Comparison of ENCODE assay signal across 1 fruit fly cellular context in the genomic region with DNA sequence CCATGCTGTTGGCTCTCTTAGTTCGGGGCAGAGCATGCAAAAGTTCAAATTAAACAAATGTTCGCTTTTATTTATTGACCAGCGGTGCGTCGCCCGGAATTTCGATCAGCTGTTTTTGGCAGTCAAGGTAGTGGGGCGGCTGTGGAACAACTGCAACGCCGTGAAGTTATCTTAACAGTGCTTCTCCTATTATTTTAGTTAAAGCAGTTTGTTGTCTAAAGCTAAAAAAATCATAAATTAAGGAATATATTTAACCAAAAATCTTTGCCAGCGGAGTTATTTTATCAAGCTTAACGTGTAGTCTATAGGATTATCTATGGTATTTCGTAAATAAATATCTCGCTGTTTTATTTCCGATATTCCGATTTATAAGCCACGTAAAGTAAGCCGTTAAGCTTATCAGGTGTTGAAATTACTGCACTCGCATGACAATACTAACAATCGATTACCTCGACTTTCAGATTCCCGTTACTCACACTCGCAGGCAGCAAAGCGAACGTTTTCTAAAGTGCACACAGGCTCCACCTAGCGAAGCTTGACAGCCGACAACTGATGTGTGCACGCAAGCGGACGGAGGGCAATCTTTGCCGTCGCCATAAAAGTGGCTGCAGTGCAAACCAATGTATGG.
TF ChIP-seq lines count a peak whose summit lies in the region.

A gene (minus strand): TSS at position 122 of the 628 bp plus-strand sequence.
A gene (plus strand): TSS at position 199 of the 628 bp plus-strand sequence.

TF ChIP-seq in whole organism, embryonic, 481 proteins besides CTCF, POLR2A, EP300 and RAD21 (continued from another document and continues in another):
- TF ChIP-seq zen2 (GFP tag; IDR thresholded peaks at IDR 0.05; lab: Robert Waterston, UW; ENCODE audit: partially characterized antibody) (no peak), zf30C (GFP tag; optimal IDR thresholded peaks at IDR 0.05; lab: Kevin White, UChicago) (no peak), fu2 (GFP tag; optimal IDR thresholded peaks at IDR 0.05; lab: Kevin White, UChicago) (no peak), CG14965 (GFP tag; optimal IDR thresholded peaks at IDR 0.05; lab: Kevin White, UChicago; ENCODE audit: borderline replicate concordance) (no peak), Abd-B (GFP tag; optimal IDR thresholded peaks at IDR 0.05; lab: Kevin White, UChicago) (no peak), CG9932 (GFP tag; IDR thresholded peaks at IDR 0.05; lab: Robert Waterston, UW) (no peak), Pdp1 (GFP tag; optimal IDR thresholded peaks at IDR 0.05; lab: Kevin White, UChicago) (peak; percentile 12 to 65), CG7745 (tag; optimal IDR thresholded peaks at IDR 0.05; lab: Kevin White, UChicago) (no peak), CG15514 (GFP tag; optimal IDR thresholded peaks at IDR 0.05; lab: Kevin White, UChicago) (peak; percentile 53), CG4360 (GFP tag; IDR thresholded peaks at IDR 0.05; lab: Robert Waterston, UW) (no peak), CG12219 (GFP tag; optimal IDR thresholded peaks at IDR 0.05; lab: Kevin White, UChicago) (no peak), ttk (GFP tag; IDR thresholded peaks at IDR 0.05; lab: Robert Waterston, UW) (no peak), tup (GFP tag; optimal IDR thresholded peaks at IDR 0.05; lab: Kevin White, UChicago) (no peak), amos (GFP tag; IDR thresholded peaks at IDR 0.05; lab: Robert Waterston, UW; ENCODE audit: partially characterized antibody) (no peak; the same call in 1 of the 2 replicates), CG16815 (GFP tag; optimal IDR thresholded peaks at IDR 0.05; lab: Kevin White, UChicago) (no peak), emc (GFP tag; optimal IDR thresholded peaks at IDR 0.05; lab: Kevin White, UChicago) (no peak), CG12236 (GFP tag; optimal IDR thresholded peaks at IDR 0.05; lab: Kevin White, UChicago) (no peak), phol (tag; optimal IDR thresholded peaks at IDR 0.05; lab: Kevin White, UChicago) (no peak), lbe (GFP tag; optimal IDR thresholded peaks at IDR 0.05; lab: Kevin White, UChicago) (no peak), Bteb2 (GFP tag; optimal IDR thresholded peaks at IDR 0.05; lab: Kevin White, UChicago) (peak; percentile 9), yki (optimal IDR thresholded peaks at IDR 0.05; lab: Kevin White, UChicago) (no peak), bbx (GFP tag; IDR thresholded peaks at IDR 0.05; lab: Robert Waterston, UW; ENCODE audit: partially characterized antibody) (no peak), CG7928 (GFP tag; optimal IDR thresholded peaks at IDR 0.05; lab: Kevin White, UChicago) (no peak), CHES-1-like (GFP tag; optimal IDR thresholded peaks at IDR 0.05; lab: Kevin White, UChicago) (no peak), Hmr (GFP tag; optimal IDR thresholded peaks at IDR 0.05; lab: Kevin White, UChicago) (peak; percentile 42), Blimp-1 (GFP tag; optimal IDR thresholded peaks at IDR 0.05; lab: Kevin White, UChicago) (no peak), CG17359 (tag; optimal IDR thresholded peaks at IDR 0.05; lab: Kevin White, UChicago) (no peak), CG11398 (GFP tag; optimal IDR thresholded peaks at IDR 0.05; lab: Kevin White, UChicago) (no peak), exex (tag; optimal IDR thresholded peaks at IDR 0.05; lab: Kevin White, UChicago) (no peak), trh (GFP tag; optimal IDR thresholded peaks at IDR 0.05; lab: Kevin White, UChicago) (no peak), ssp (GFP tag; IDR thresholded peaks at IDR 0.05; lab: Robert Waterston, UW) (0 out of 2 replicates have a peak, but pooled peaks have one; percentile 22), CG32772 (GFP tag; IDR thresholded peaks at IDR 0.05; lab: Robert Waterston, UW) (0 out of 2 replicates have a peak, but pooled peaks have one; percentile 9), CG6272 (GFP tag; IDR thresholded peaks at IDR 0.05; lab: Robert Waterston, UW) (no peak), CG5180 (GFP tag; optimal IDR thresholded peaks at IDR 0.05; lab: Kevin White, UChicago) (no peak), unc-4 (GFP tag; IDR thresholded peaks at IDR 0.05; lab: Robert Waterston, UW; ENCODE audit: partially characterized antibody) (0 out of 2 replicates have a peak, but pooled peaks have one; percentile 41), CG18599 (GFP tag; optimal IDR thresholded peaks at IDR 0.05; lab: Kevin White, UChicago) (no peak), dmrt99B (tag; optimal IDR thresholded peaks at IDR 0.05; lab: Kevin White, UChicago) (no peak), CG7271 (tag; optimal IDR thresholded peaks at IDR 0.05; lab: Kevin White, UChicago) (no peak), D (optimal IDR thresholded peaks at IDR 0.05; lab: Kevin White, UChicago) (no peak), D (GFP tag; optimal IDR thresholded peaks at IDR 0.05; lab: Kevin White, UChicago) (no peak), dimm (GFP tag; IDR thresholded peaks at IDR 0.05; lab: Robert Waterston, UW) (no peak), sug (tag; optimal IDR thresholded peaks at IDR 0.05; lab: Kevin White, UChicago) (peak; percentile 12), Dip3 (GFP tag; optimal IDR thresholded peaks at IDR 0.05; lab: Kevin White, UChicago) (no peak), tll (GFP tag; optimal IDR thresholded peaks at IDR 0.05; lab: Kevin White, UChicago) (no peak), H15 (GFP tag; IDR thresholded peaks at IDR 0.05; lab: Robert Waterston, UW) (0 out of 3 replicates have a peak, but pooled peaks have one; percentile 6), slp2 (GFP tag; optimal IDR thresholded peaks at IDR 0.05; lab: Kevin White, UChicago) (no peak), ac (GFP tag; optimal IDR thresholded peaks at IDR 0.05; lab: Kevin White, UChicago) (no peak), sima (GFP tag; optimal IDR thresholded peaks at IDR 0.05; lab: Kevin White, UChicago) (no peak), bigmax (GFP tag; optimal IDR thresholded peaks at IDR 0.05; lab: Kevin White, UChicago) (peak; percentile 94), CG10321 (GFP tag; IDR thresholded peaks at IDR 0.05; lab: Robert Waterston, UW) (no peak), CG12391 (tag; optimal IDR thresholded peaks at IDR 0.05; lab: Kevin White, UChicago) (peak; percentile 29), CG10366 (GFP tag; IDR thresholded peaks at IDR 0.05; lab: Robert Waterston, UW) (0 out of 2 replicates have a peak, but pooled peaks have one; percentile 23), fd102C (GFP tag; optimal IDR thresholded peaks at IDR 0.05; lab: Kevin White, UChicago) (no peak), HLH54F (GFP tag; optimal IDR thresholded peaks at IDR 0.05; lab: Kevin White, UChicago) (no peak), Sin3A (optimal IDR thresholded peaks at IDR 0.05; lab: Kevin White, UChicago) (peak; percentile 48), Rx (GFP tag; IDR thresholded peaks at IDR 0.05; lab: Robert Waterston, UW) (no peak), Fer1 (GFP tag; optimal IDR thresholded peaks at IDR 0.05; lab: Kevin White, UChicago) (no peak), dm (GFP tag; optimal IDR thresholded peaks at IDR 0.05; lab: Kevin White, UChicago) (no peak), pb (GFP tag; optimal IDR thresholded peaks at IDR 0.05; lab: Kevin White, UChicago) (no peak), dan (GFP tag; IDR thresholded peaks at IDR 0.05; lab: Robert Waterston, UW) (no peak), hbn (GFP tag; IDR thresholded peaks at IDR 0.05; lab: Robert Waterston, UW; ENCODE audit: partially characterized antibody) (peak; percentile 33; the same call in 1 of the 2 replicates), eyg (GFP tag; optimal IDR thresholded peaks at IDR 0.05; lab: Kevin White, UChicago) (no peak), CG15696 (tag; optimal IDR thresholded peaks at IDR 0.05; lab: Kevin White, UChicago) (no peak), CG7372 (GFP tag; IDR thresholded peaks at IDR 0.05; lab: Robert Waterston, UW) (no peak), Xbp1 (GFP tag; optimal IDR thresholded peaks at IDR 0.05; lab: Kevin White, UChicago) (peak; percentile 44), CG7963 (GFP tag; IDR thresholded peaks at IDR 0.05; lab: Robert Waterston, UW; ENCODE audit: partially characterized antibody) (no peak), Mad (GFP tag; optimal IDR thresholded peaks at IDR 0.05; lab: Kevin White, UChicago) (no peak), CG6765 (GFP tag; optimal IDR thresholded peaks at IDR 0.05; lab: Kevin White, UChicago) (no peak), HmgD (GFP tag; optimal IDR thresholded peaks at IDR 0.05; lab: Kevin White, UChicago) (peak; percentile 22), klu (GFP tag; IDR thresholded peaks at IDR 0.05; lab: Robert Waterston, UW) (no peak), onecut (GFP tag; IDR thresholded peaks at IDR 0.05; lab: Robert Waterston, UW) (peak; percentile 29; the same call in 1 of the 2 replicates), CG2116 (GFP tag; optimal IDR thresholded peaks at IDR 0.05; lab: Kevin White, UChicago) (peak; percentile 45), jing (GFP tag; optimal IDR thresholded peaks at IDR 0.05; lab: Kevin White, UChicago) (no peak), CG17186 (GFP tag; optimal IDR thresholded peaks at IDR 0.05; lab: Kevin White, UChicago) (peak; percentile 14), HHEX (GFP tag; optimal IDR thresholded peaks at IDR 0.05; lab: Kevin White, UChicago) (no peak), abd-A (tag; optimal IDR thresholded peaks at IDR 0.05; lab: Kevin White, UChicago) (no peak), wor (GFP tag; IDR thresholded peaks at IDR 0.05; lab: Robert Waterston, UW) (no peak), Sry-β (GFP tag; optimal IDR thresholded peaks at IDR 0.05; lab: Kevin White, UChicago) (no peak), kni (GFP tag; optimal IDR thresholded peaks at IDR 0.05; lab: Kevin White, UChicago) (peak; percentile 10), CG10654 (GFP tag; optimal IDR thresholded peaks at IDR 0.05; lab: Kevin White, UChicago) (no peak), Drgx (GFP tag; IDR thresholded peaks at IDR 0.05; lab: Robert Waterston, UW) (no peak), toy (GFP tag; IDR thresholded peaks at IDR 0.05; lab: Robert Waterston, UW) (peak; percentile 46), stwl (tag; optimal IDR thresholded peaks at IDR 0.05; lab: Kevin White, UChicago) (peak; percentile 64), slou (GFP tag; optimal IDR thresholded peaks at IDR 0.05; lab: Kevin White, UChicago) (no peak), kah (GFP tag; optimal IDR thresholded peaks at IDR 0.05; lab: Kevin White, UChicago) (no peak), bsh (GFP tag; optimal IDR thresholded peaks at IDR 0.05; lab: Kevin White, UChicago) (peak in 1 of 2 experiments; percentile 23), pan (optimal IDR thresholded peaks at IDR 0.05; lab: Kevin White, UChicago) (no peak), pan (GFP tag; optimal IDR thresholded peaks at IDR 0.05 in 1 of 2, IDR thresholded peaks at IDR 0.05 in 1 of 2) (peak in 1 of 2 experiments; percentile 19), sd (tag; optimal IDR thresholded peaks at IDR 0.05; lab: Kevin White, UChicago) (peak; percentile 98), CG12071 (GFP tag; optimal IDR thresholded peaks at IDR 0.05; lab: Kevin White, UChicago) (no peak), nmo (GFP tag; optimal IDR thresholded peaks at IDR 0.05; lab: Kevin White, UChicago) (peak; percentile 42), CG9437 (GFP tag; optimal IDR thresholded peaks at IDR 0.05; lab: Kevin White, UChicago) (peak; percentile 10), stc (GFP tag; IDR thresholded peaks at IDR 0.05; lab: Robert Waterston, UW) (no peak), maf-S (GFP tag; optimal IDR thresholded peaks at IDR 0.05; lab: Kevin White, UChicago) (no peak), Dll (GFP tag; IDR thresholded peaks at IDR 0.05; lab: Robert Waterston, UW; ENCODE audit: partially characterized antibody) (peak; percentile 51; the same call in 2 of the 4 replicates), B-H1 (GFP tag; IDR thresholded peaks at IDR 0.05; lab: Robert Waterston, UW) (no peak), ase (GFP tag; IDR thresholded peaks at IDR 0.05; lab: Robert Waterston, UW) (no peak), HLH3B (GFP tag; IDR thresholded peaks at IDR 0.05; lab: Robert Waterston, UW) (no peak), Nf-YA (GFP tag; IDR thresholded peaks at IDR 0.05; lab: Robert Waterston, UW) (0 out of 2 replicates have a peak, but pooled peaks have one; percentile 13), CG4820 (GFP tag; optimal IDR thresholded peaks at IDR 0.05; lab: Kevin White, UChicago) (no peak), chm (GFP tag; IDR thresholded peaks at IDR 0.05; lab: Robert Waterston, UW) (no peak), pho (GFP tag; optimal IDR thresholded peaks at IDR 0.05; lab: Kevin White, UChicago) (no peak), grau (tag; optimal IDR thresholded peaks at IDR 0.05; lab: Kevin White, UChicago) (peak; percentile 24), mam (GFP tag; optimal IDR thresholded peaks at IDR 0.05; lab: Kevin White, UChicago) (no peak), CG3838 (GFP tag; optimal IDR thresholded peaks at IDR 0.05; lab: Kevin White, UChicago) (no peak), CG15073 (GFP tag; optimal IDR thresholded peaks at IDR 0.05; lab: Kevin White, UChicago) (no peak), bowl (GFP tag; IDR thresholded peaks at IDR 0.05; lab: Robert Waterston, UW) (no peak), CG3995 (GFP tag; optimal IDR thresholded peaks at IDR 0.05; lab: Kevin White, UChicago) (peak; percentile 32), hb (GFP tag; IDR thresholded peaks at IDR 0.05; lab: Robert Waterston, UW; ENCODE audit: partially characterized antibody) (no peak), Spps (tag; optimal IDR thresholded peaks at IDR 0.05; lab: Kevin White, UChicago) (no peak), sisA (GFP tag; IDR thresholded peaks at IDR 0.05; lab: Robert Waterston, UW) (no peak), Ravus (GFP tag; IDR thresholded peaks at IDR 0.05; lab: Robert Waterston, UW) (no peak), CG7357 (GFP tag; IDR thresholded peaks at IDR 0.05; lab: Robert Waterston, UW) (no peak), Hr78 (GFP tag; optimal IDR thresholded peaks at IDR 0.05; lab: Kevin White, UChicago) (no peak), Eip74EF (GFP tag; optimal IDR thresholded peaks at IDR 0.05; lab: Kevin White, UChicago) (no peak), Lim3 (GFP tag; IDR thresholded peaks at IDR 0.05; lab: Robert Waterston, UW) (no peak), CG1792 (GFP tag; optimal IDR thresholded peaks at IDR 0.05; lab: Kevin White, UChicago) (no peak), B-H2 (GFP tag; optimal IDR thresholded peaks at IDR 0.05; lab: Kevin White, UChicago) (no peak), CG4617 (GFP tag; optimal IDR thresholded peaks at IDR 0.05; lab: Kevin White, UChicago; ENCODE audit: borderline replicate concordance) (peak; percentile 2), CG8290 (GFP tag; optimal IDR thresholded peaks at IDR 0.05; lab: Kevin White, UChicago) (peak; percentile 30), CG8290 (tag; optimal IDR thresholded peaks at IDR 0.05; lab: Kevin White, UChicago) (no peak), Aef1 (GFP tag; IDR thresholded peaks at IDR 0.05; lab: Robert Waterston, UW) (no peak), CG32767 (GFP tag; IDR thresholded peaks at IDR 0.05; lab: Robert Waterston, UW) (0 out of 2 replicates have a peak, but pooled peaks have one; percentile 35), CG3726 (GFP tag; IDR thresholded peaks at IDR 0.05; lab: Robert Waterston, UW) (no peak), CG2202 (tag; optimal IDR thresholded peaks at IDR 0.05; lab: Kevin White, UChicago) (no peak)
